Worm (Caenorhabditis elegans) whole organism, young adult: ENCODE measurements around the gene cpna-2.

ENCODE experiments used
- B0035.1 ChIP-seq: sonication (generic microtip); optimal IDR thresholded peaks from 2 replicates; lab custom pipeline; 2016; ENCODE audit warnings: missing genetic modification characterization, mild to moderate bottlenecking, missing compliant biosample characterization, missing genotype, missing genetic modification reagents
- B0261.1 ChIP-seq: sonication (generic microtip); optimal IDR thresholded peaks from 2 replicates; lab custom pipeline; 2016; ENCODE audit warnings: mild to moderate bottlenecking, missing genetic modification characterization, moderate library complexity, missing compliant biosample characterization
- C06A6.2 ChIP-seq: fragments of 200-800 bp; sonication (Bioruptor generic); conservative IDR thresholded peaks from 2 replicates; pipeline ENCODE4 v1.3.6; 2022; ENCODE audit warnings: missing genetic modification characterization, missing compliant biosample characterization
- F22D6.2 ChIP-seq: sonication (generic microtip); optimal IDR thresholded peaks from 2 replicates; lab custom pipeline; 2016; ENCODE audit warnings: mild to moderate bottlenecking, missing genetic modification characterization, missing compliant biosample characterization
- F23B12.7 ChIP-seq: sonication (generic microtip); optimal IDR thresholded peaks from 2 replicates; lab custom pipeline; 2017; ENCODE audit warnings: missing genetic modification characterization, mild to moderate bottlenecking, missing compliant biosample characterization, antibody characterized with exemption, moderate library complexity; ENCODE audit not compliant: insufficient read depth
- F33H1.4 ChIP-seq: fragments of 200-800 bp; sonication (Bioruptor generic); IDR thresholded peaks from 2 replicates; pipeline ENCODE4 v1.3.6; 2022; ENCODE audit warnings: missing genetic modification reagents, missing genetic modification characterization, missing compliant biosample characterization
- F55B11.4 ChIP-seq: sonication (generic microtip); optimal IDR thresholded peaks from 2 replicates; lab custom pipeline; 2016; ENCODE audit warnings: missing compliant biosample characterization, missing genetic modification characterization, borderline replicate concordance; ENCODE audit not compliant: insufficient read depth
- F57A8.1 ChIP-seq: fragments of 200-800 bp; sonication (Bioruptor generic); optimal IDR thresholded peaks from 2 replicates; lab custom pipeline; 2018; ENCODE audit warnings: mild to moderate bottlenecking, missing genetic modification characterization, moderate library complexity, missing compliant biosample characterization
- T26A5.8 ChIP-seq: sonication (generic microtip); optimal IDR thresholded peaks from 2 replicates; lab custom pipeline; 2016; ENCODE audit warnings: missing genetic modification characterization, missing compliant biosample characterization
- Y67H2A.10 ChIP-seq: fragments of 200-800 bp; sonication (Bioruptor generic); conservative IDR thresholded peaks from 2 replicates; pipeline ENCODE4 v1.3.6; 2022; ENCODE audit warnings: missing genetic modification reagents, missing genetic modification characterization, missing compliant biosample characterization
- Y79H2A.3 ChIP-seq: fragments of 200-800 bp; sonication (Bioruptor generic); conservative IDR thresholded peaks from 2 replicates; pipeline ENCODE4 v1.3.6; 2022; ENCODE audit warnings: missing genetic modification reagents, missing genetic modification characterization, missing compliant biosample characterization
- akir-1 ChIP-seq: fragments of 200-800 bp; sonication (Bioruptor generic); optimal IDR thresholded peaks from 2 replicates; lab custom pipeline; 2018; ENCODE audit warnings: mild to moderate bottlenecking, missing genetic modification characterization, moderate library complexity, missing compliant biosample characterization
- aptf-2 ChIP-seq: fragments of 200-800 bp; sonication (Bioruptor generic); conservative IDR thresholded peaks from 2 replicates; pipeline ENCODE4 v1.3.6; 2022; ENCODE audit warnings: missing genetic modification reagents, missing genetic modification characterization, missing compliant biosample characterization
- athp-1 ChIP-seq: sonication (generic microtip); optimal IDR thresholded peaks from 2 replicates; lab custom pipeline; 2017; ENCODE audit warnings: mild to moderate bottlenecking, missing genetic modification characterization, missing compliant biosample characterization
- cebp-2 ChIP-seq: fragments of 200-800 bp; sonication (Bioruptor generic); IDR thresholded peaks from 2 replicates; pipeline ENCODE4 v1.3.6; 2022; ENCODE audit warnings: missing genetic modification characterization, missing compliant biosample characterization
- ceh-100 ChIP-seq: fragments of 200-800 bp; sonication (Bioruptor generic); IDR thresholded peaks from 2 replicates; pipeline ENCODE4 v1.3.6; 2022; ENCODE audit warnings: missing genetic modification reagents, missing genetic modification characterization, missing compliant biosample characterization
- ceh-79 ChIP-seq: sonication (generic microtip); optimal IDR thresholded peaks from 2 replicates; lab custom pipeline; 2017; ENCODE audit warnings: mild to moderate bottlenecking, missing genetic modification characterization, missing compliant biosample characterization
- ets-4 ChIP-seq: fragments of 200-800 bp; sonication (Bioruptor generic); optimal IDR thresholded peaks from 2 replicates; lab custom pipeline; 2018; ENCODE audit warnings: mild to moderate bottlenecking, missing genetic modification characterization, missing compliant biosample characterization
- fkh-3 ChIP-seq: sonication (generic microtip); optimal IDR thresholded peaks from 2 replicates; lab custom pipeline; 2016; ENCODE audit warnings: mild to moderate bottlenecking, missing genetic modification characterization, missing compliant biosample characterization
- him-1 ChIP-seq: sonication (generic microtip); optimal IDR thresholded peaks from 2 replicates; lab custom pipeline; 2016; ENCODE audit warnings: missing genotype, missing genetic modification reagents, missing genetic modification characterization, missing compliant biosample characterization
- hlh-12 ChIP-seq: sonication (generic microtip); optimal IDR thresholded peaks from 2 replicates; lab custom pipeline; 2016; ENCODE audit warnings: missing genetic modification characterization, missing compliant biosample characterization
- hmg-20 ChIP-seq: fragments of 200-800 bp; sonication (Bioruptor generic); IDR thresholded peaks from 2 replicates; pipeline ENCODE4 v1.3.6; 2022; ENCODE audit warnings: missing genetic modification reagents, missing genetic modification characterization, missing compliant biosample characterization
- lag-1 ChIP-seq: fragments of 200-800 bp; sonication (Bioruptor generic); IDR thresholded peaks from 2 replicates; pipeline ENCODE4 v1.3.6; 2022; ENCODE audit warnings: missing genetic modification reagents, missing genetic modification characterization, missing compliant biosample characterization
- let-607 ChIP-seq, 2 experiments: fragments of 200-800 bp in 1 of 2; sonication (Bioruptor generic) in 1 of 2; sonication (generic microtip) in 1 of 2; optimal IDR thresholded peaks; 2 replicates each; lab custom pipeline; 2016 to 2018; ENCODE audit warnings: mild to moderate bottlenecking in 2 of 2, missing compliant biosample characterization in 2 of 2, missing genetic modification characterization in 2 of 2, moderate library complexity in 2 of 2, missing genotype in 1 of 2
- lin-35 ChIP-seq, 3 experiments: fragments of 150-350 bp in 2 of 3; sonication (generic microtip) in 1 of 3; optimal IDR thresholded peaks; 2 replicates each; lab custom pipeline; 2014 to 2018; ENCODE audit warnings: missing biosample characterization in 3 of 3, missing genetic modification characterization in 3 of 3, missing genetic modification reagents in 3 of 3
- lin-54 ChIP-seq: fragments of 200-800 bp; sonication (Bioruptor generic); optimal IDR thresholded peaks from 2 replicates; lab custom pipeline; 2018; ENCODE audit warnings: mild to moderate bottlenecking, missing genetic modification characterization, missing compliant biosample characterization
- nfyb-1 ChIP-seq: fragments of 200-800 bp; sonication (Bioruptor generic); IDR thresholded peaks from 2 replicates; pipeline ENCODE4 v1.3.6; 2022; ENCODE audit warnings: missing genetic modification reagents, missing genetic modification characterization, missing compliant biosample characterization
- nhr-120 ChIP-seq: fragments of 200-800 bp; sonication (Bioruptor generic); IDR thresholded peaks from 2 replicates; pipeline ENCODE4 v1.3.6; 2022; ENCODE audit warnings: missing genetic modification characterization, missing compliant biosample characterization
- nhr-80 ChIP-seq: sonication (generic microtip); optimal IDR thresholded peaks from 2 replicates; lab custom pipeline; 2016; ENCODE audit warnings: missing genetic modification characterization, missing compliant biosample characterization
- snpc-3.4 ChIP-seq: sonication (generic microtip); optimal IDR thresholded peaks from 2 replicates; lab custom pipeline; 2017; ENCODE audit warnings: missing genetic modification characterization, mild to moderate bottlenecking, missing compliant biosample characterization, antibody characterized with exemption, moderate library complexity, missing genotype, missing genetic modification reagents
- snpc-4 ChIP-seq, 5 experiments: fragments of 150-350 bp in 1 of 5; sonication (generic microtip) in 4 of 5; optimal IDR thresholded peaks; 2 replicates each; lab custom pipeline; 2014 to 2018; ENCODE audit warnings: missing genetic modification characterization in 5 of 5, missing biosample characterization in 3 of 5, antibody characterized with exemption in 2 of 5, mild to moderate bottlenecking in 2 of 5, missing compliant biosample characterization in 2 of 5, missing genotype in 2 of 5, moderate library complexity in 2 of 5, missing genetic modification reagents in 1 of 5
- tbp1 ChIP-seq: fragments of 200-800 bp; sonication (Bioruptor generic); optimal IDR thresholded peaks from 2 replicates; lab custom pipeline; 2018; ENCODE audit warnings: mild to moderate bottlenecking, missing genetic modification characterization, missing compliant biosample characterization
- tbx-9 ChIP-seq: sonication (generic microtip); optimal IDR thresholded peaks from 2 replicates; lab custom pipeline; 2016; ENCODE audit warnings: borderline replicate concordance, missing genetic modification characterization, inconsistent platforms, missing compliant biosample characterization
- unc-130 ChIP-seq: sonication (generic microtip); optimal IDR thresholded peaks from 2 replicates; lab custom pipeline; 2016; ENCODE audit warnings: missing genetic modification reagents, missing genetic modification characterization, missing compliant biosample characterization

cpna-2 gene

ce11 chrII:7693929-7694328 is 30.8 kb upstream of the cpna-2 start, which contains the start of gene nhx-2:
nhx-2 (minus strand) TSS chrII:7693957.
- TF ChIP-seq hmg-20, result no peak
- TF ChIP-seq nhr-80 (tag; lab: Kevin White, UChicago), result peak; percentile 82

DNA sequence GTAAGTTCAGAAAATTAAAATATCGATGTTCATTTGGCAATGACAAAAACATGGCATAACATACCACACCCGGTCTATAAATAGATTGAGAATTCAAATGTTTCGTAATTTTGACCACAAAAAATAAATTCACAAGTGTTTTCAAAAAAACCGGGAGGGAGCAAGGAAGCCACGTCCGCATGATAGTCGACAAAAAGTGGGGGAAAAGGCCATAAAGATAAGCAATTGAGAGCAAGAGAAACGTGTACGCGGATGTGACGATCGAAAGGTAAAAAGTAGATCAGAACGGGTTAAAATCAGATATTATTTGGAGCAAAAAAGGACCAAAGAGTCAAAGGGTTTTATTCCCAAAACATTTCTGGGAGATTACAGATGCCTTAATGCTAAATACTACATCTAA is 30.0 kb upstream of the cpna-2 start:
- no peak for TF ChIP-seq lag-1 (GFP tag; lab: Robert Waterston, UW)
- TF ChIP-seq nhr-80 (tag; lab: Kevin White, UChicago), result peak; percentile 62
- TF ChIP-seq hlh-12 (tag; lab: Kevin White, UChicago), result no peak

- TF ChIP-seq F23B12.7 (tag; lab: Kevin White, UChicago), result no peak
- TF ChIP-seq F55B11.4, result no peak
- TF ChIP-seq ceh-100 (GFP tag; lab: Robert Waterston, UW), result no peak
- no peak for TF ChIP-seq fkh-3 (tag; lab: Kevin White, UChicago)
- peak; percentile 55 for TF ChIP-seq ets-4
- TF ChIP-seq akir-1 (GFP tag; lab: Kevin White, UChicago), result no peak
- TF ChIP-seq nhr-80 (tag; lab: Kevin White, UChicago), result peak; percentile 97
- no peak for TF ChIP-seq Y67H2A.10 (GFP tag; lab: Robert Waterston, UW)
- TF ChIP-seq lin-35 (GFP tag; optimal IDR thresholded peaks at IDR 0.05; lab: Kevin White, UChicago), result no peak
- TF ChIP-seq let-607 (tag; optimal IDR thresholded peaks at IDR 0.05; lab: Kevin White, UChicago), result peak; percentile 84 to 85
- no peak for TF ChIP-seq tbp1
- TF ChIP-seq C06A6.2 (GFP tag; lab: Robert Waterston, UW), result no peak
- no peak for TF ChIP-seq T26A5.8 (tag; lab: Kevin White, UChicago)
- TF ChIP-seq cebp-2 (GFP tag; lab: Robert Waterston, UW), result no peak
- TF ChIP-seq ceh-79 (tag; lab: Kevin White, UChicago), result no peak
- TF ChIP-seq snpc-3.4 (tag; lab: Kevin White, UChicago), result no peak
- TF ChIP-seq lin-54 (GFP tag; lab: Kevin White, UChicago), result no peak
These were observed 29.1 kb upstream of the cpna-2 start for ce11 chrII:7695636-7696035.

DNA sequence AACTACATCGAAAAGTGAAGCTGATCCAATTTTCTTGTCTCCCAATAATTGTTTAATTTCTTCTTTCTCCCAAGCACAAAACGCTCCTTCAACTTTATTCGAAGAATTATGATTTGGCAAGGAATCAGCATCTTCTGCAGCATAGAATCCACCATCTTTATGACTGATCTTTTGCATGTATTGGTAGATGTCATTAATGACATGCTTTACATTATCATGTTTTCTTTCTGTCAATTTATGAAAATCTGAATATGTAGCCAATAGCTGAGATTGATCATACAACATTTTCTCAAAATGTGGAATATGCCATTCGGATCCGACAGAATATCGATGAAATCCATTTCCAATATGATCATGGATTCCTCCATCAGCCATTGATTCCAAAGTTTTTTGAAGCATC is 27.5 kb upstream of the cpna-2 start:
- TF ChIP-seq F33H1.4 (GFP tag; lab: Robert Waterston, UW) (no peak), him-1 (tag; lab: Kevin White, UChicago) (no peak), snpc-4 (GFP tag; optimal IDR thresholded peaks at IDR 0.05; lab: Kevin White, UChicago) (no peak), snpc-4 (tag; optimal IDR thresholded peaks at IDR 0.05; lab: Kevin White, UChicago) (no peak), nfyb-1 (GFP tag; lab: Robert Waterston, UW) (no peak), C06A6.2 (GFP tag; lab: Robert Waterston, UW) (no peak), B0261.1 (tag; lab: Kevin White, UChicago) (no peak), F22D6.2 (tag; lab: Kevin White, UChicago) (no peak), athp-1 (tag; lab: Kevin White, UChicago) (no peak), tbx-9 (tag; lab: Kevin White, UChicago) (no peak), fkh-3 (tag; lab: Kevin White, UChicago) (no peak), aptf-2 (GFP tag; lab: Robert Waterston, UW) (no peak), nhr-120 (GFP tag; lab: Robert Waterston, UW) (no peak), B0035.1 (tag; lab: Kevin White, UChicago) (no peak), Y79H2A.3 (no peak), unc-130 (GFP tag; lab: Kevin White, UChicago) (no peak), Y67H2A.10 (GFP tag; lab: Robert Waterston, UW) (no peak), F57A8.1 (GFP tag; lab: Kevin White, UChicago) (no peak), hlh-12 (tag; lab: Kevin White, UChicago) (no peak)
